Fruit fly (Drosophila melanogaster) whole organism, pupa: ENCODE results near the gene Tdg.

Experiments
- CG10348 ChIP-seq: fragments of 200-800 bp; sonication (Bioruptor generic); IDR thresholded peaks from 2 replicates; pipeline ENCODE4 v1.3.6; 2022; ENCODE audit warnings: missing biosample characterization, missing genetic modification characterization
- CG12605 ChIP-seq: fragments of 200-800 bp; sonication (Bioruptor generic); IDR thresholded peaks from 2 replicates; pipeline ENCODE4 v1.3.6; 2022; ENCODE audit warnings: missing biosample characterization, missing genetic modification characterization
- CG13204 ChIP-seq: fragments of 200-800 bp; sonication (Bioruptor generic); optimal IDR thresholded peaks from 2 replicates; lab custom pipeline; 2018; ENCODE audit warnings: missing biosample characterization, mild to moderate bottlenecking, missing genetic modification characterization, moderate library complexity
- CG14655 ChIP-seq: fragments of 200-800 bp; sonication (Bioruptor generic); optimal IDR thresholded peaks from 3 replicates; lab custom pipeline; 2017; ENCODE audit warnings: mild to moderate bottlenecking, missing biosample characterization, missing genetic modification reagents, missing genetic modification characterization
- CG15710 ChIP-seq: fragments of 200-800 bp; sonication (Bioruptor generic); optimal IDR thresholded peaks from 2 replicates; lab custom pipeline; 2018; ENCODE audit warnings: missing biosample characterization, mild to moderate bottlenecking, missing genetic modification characterization, moderate library complexity
- CG32121 ChIP-seq: fragments of 200-800 bp; sonication (Bioruptor generic); IDR thresholded peaks from 2 replicates; pipeline ENCODE4 v1.3.6; 2022; ENCODE audit warnings: missing biosample characterization, missing genetic modification characterization
- CG34367 ChIP-seq: fragments of 200-800 bp; sonication (Bioruptor generic); optimal IDR thresholded peaks from 2 replicates; lab custom pipeline; 2018; ENCODE audit warnings: missing biosample characterization, mild to moderate bottlenecking, missing genetic modification characterization
- CG4496 ChIP-seq: fragments of 200-800 bp; sonication (Bioruptor generic); IDR thresholded peaks from 3 replicates; pipeline ENCODE4 v1.3.6; 2022; ENCODE audit warnings: missing biosample characterization, missing genetic modification characterization
- CG8159 ChIP-seq: fragments of 200-800 bp; sonication (Bioruptor generic); optimal IDR thresholded peaks from 3 replicates; lab custom pipeline; 2018; ENCODE audit warnings: missing biosample characterization, mild to moderate bottlenecking, missing genetic modification characterization, moderate library complexity
- CG8301 ChIP-seq: fragments of 200-800 bp; sonication (Bioruptor generic); optimal IDR thresholded peaks from 2 replicates; lab custom pipeline; 2018; ENCODE audit warnings: missing biosample characterization, mild to moderate bottlenecking, missing genetic modification characterization
- CG9948 ChIP-seq: fragments of 200-800 bp; sonication (Bioruptor generic); optimal IDR thresholded peaks from 2 replicates; lab custom pipeline; 2018; ENCODE audit warnings: missing biosample characterization, mild to moderate bottlenecking, missing genetic modification characterization, moderate library complexity
- D1 ChIP-seq: fragments of 200-800 bp; sonication (Bioruptor generic); optimal IDR thresholded peaks from 2 replicates; lab custom pipeline; 2018; ENCODE audit warnings: missing biosample characterization, mild to moderate bottlenecking, missing genetic modification characterization, moderate library complexity
- EcR ChIP-seq: fragments of 200-800 bp; sonication (Bioruptor generic); optimal IDR thresholded peaks from 3 replicates; lab custom pipeline; 2019; ENCODE audit warnings: missing biosample characterization, missing genetic modification characterization, mild to moderate bottlenecking, moderate library complexity, missing genetic modification reagents
- Ets98B ChIP-seq: fragments of 200-800 bp; sonication (Bioruptor generic); IDR thresholded peaks from 2 replicates; pipeline ENCODE4 v1.3.6; 2022; ENCODE audit warnings: missing biosample characterization, missing genetic modification characterization
- Pif1A ChIP-seq: fragments of 200-800 bp; sonication (Bioruptor generic); optimal IDR thresholded peaks from 3 replicates; lab custom pipeline; 2016; ENCODE audit warnings: missing biosample characterization, missing genetic modification characterization
- Pif1B ChIP-seq: fragments of 200-800 bp; sonication (Bioruptor generic); optimal IDR thresholded peaks from 3 replicates; lab custom pipeline; 2016; ENCODE audit warnings: missing biosample characterization, missing genetic modification characterization
- Snoo ChIP-seq: fragments of 200-800 bp; sonication (Bioruptor generic); optimal IDR thresholded peaks from 3 replicates; lab custom pipeline; 2017; ENCODE audit warnings: missing biosample characterization, mild to moderate bottlenecking, missing genetic modification characterization, inconsistent platforms
- fd96Ca ChIP-seq: fragments of 200-800 bp; sonication (Bioruptor generic); IDR thresholded peaks from 3 replicates; pipeline ENCODE4 v1.3.6; 2022; ENCODE audit warnings: missing biosample characterization, missing genetic modification characterization
- gl ChIP-seq: fragments of 200-800 bp; sonication (Bioruptor generic); optimal IDR thresholded peaks from 2 replicates; lab custom pipeline; 2018; ENCODE audit warnings: missing biosample characterization, mild to moderate bottlenecking, missing genetic modification characterization
- rn ChIP-seq: fragments of 200-800 bp; sonication (Bioruptor generic); IDR thresholded peaks from 2 replicates; pipeline ENCODE4 v1.3.6; 2022; ENCODE audit warnings: missing biosample characterization, missing genetic modification characterization

Gene Tdg

DNA sequence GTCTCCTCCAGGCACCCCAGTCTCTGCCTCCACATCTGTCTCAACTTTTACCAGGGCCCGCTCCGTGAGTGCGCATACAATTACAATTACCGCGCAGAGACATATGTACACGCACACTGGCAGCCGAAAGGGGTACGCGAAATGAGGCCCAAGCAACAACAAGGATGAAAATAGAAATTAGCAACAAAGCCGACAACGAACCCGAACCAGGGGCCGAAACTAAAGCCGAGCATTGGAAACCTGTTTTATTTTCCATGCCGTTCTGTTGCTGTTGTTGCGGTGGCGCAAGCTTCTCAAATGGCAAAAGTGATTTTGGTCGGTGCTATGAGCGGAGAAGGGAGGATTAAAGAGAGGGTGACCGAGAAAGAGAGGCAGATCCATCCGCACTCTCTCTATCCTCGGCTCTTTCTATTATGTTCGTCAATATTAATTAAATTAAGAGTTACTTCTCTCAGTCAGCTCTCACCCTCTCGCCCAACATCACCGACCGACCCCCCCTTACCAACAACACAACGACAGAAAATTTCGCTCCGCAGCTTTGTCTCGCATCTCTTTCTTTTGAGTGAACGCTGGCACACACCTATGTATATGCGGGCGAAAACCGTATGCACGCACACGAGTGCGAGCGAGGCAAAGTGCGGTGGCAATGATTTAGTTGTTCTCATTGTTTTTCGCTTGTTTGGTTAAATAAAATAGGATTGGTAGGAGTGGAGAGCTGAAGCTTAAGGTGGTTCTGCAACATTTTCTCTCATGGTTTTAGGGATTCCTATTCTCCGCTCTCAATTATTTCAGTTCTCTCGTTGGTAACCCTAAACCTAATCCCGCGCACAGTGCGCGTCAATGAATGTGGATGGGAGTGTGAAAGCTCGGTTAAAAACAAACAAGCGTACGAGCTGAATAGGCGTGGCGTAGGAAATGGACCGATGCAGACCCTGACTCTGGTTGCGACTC lies 50.1 kb downstream of the Tdg start:
- peak; percentile 14 for TF ChIP-seq CG13204 (GFP tag; lab: Kevin White, UChicago)
- TF ChIP-seq D1 (tag; lab: Kevin White, UChicago), result no peak
- TF ChIP-seq EcR (GFP tag; lab: Kevin White, UChicago), result peak; percentile 31

DNA sequence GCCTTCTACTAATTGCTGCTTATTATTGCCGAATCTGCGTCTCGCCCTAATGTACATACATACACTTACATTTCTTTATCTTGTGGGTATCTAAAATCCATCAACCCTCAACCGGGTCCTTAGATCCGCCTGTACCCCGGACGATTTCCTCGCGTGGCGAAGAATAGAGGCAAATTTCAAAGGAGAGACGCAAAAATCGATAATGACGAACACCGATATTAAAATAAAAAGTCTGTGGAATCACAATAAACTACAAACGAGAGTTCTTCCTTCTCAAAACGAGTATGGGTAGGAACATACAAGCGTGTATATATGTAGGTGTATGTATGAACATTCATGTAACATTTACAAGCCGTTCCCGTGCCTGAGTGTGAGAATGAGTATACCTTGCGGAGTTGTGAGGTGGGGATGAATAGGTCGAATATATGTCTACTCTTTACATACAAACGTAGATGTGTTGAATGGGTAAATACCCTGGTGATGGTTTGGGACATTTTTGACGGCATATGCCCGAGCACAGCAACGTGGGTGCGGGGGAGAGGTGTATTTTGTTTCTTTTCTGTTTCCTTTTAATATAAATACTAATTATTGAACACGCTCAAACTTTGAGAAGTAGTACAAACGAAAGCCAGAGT lies 51.6 kb downstream of the Tdg start:
- TF ChIP-seq rn (no peak), Pif1B (no peak), CG32121 (no peak), CG34367 (tag; lab: Kevin White, UChicago) (no peak), Snoo (tag; lab: Kevin White, UChicago) (no peak), CG8301 (tag; lab: Kevin White, UChicago) (no peak), CG10348 (GFP tag; lab: Robert Waterston, UW) (no peak), CG12605 (GFP tag; lab: Robert Waterston, UW) (no peak), Ets98B (GFP tag; lab: Robert Waterston, UW) (no peak)

DNA sequence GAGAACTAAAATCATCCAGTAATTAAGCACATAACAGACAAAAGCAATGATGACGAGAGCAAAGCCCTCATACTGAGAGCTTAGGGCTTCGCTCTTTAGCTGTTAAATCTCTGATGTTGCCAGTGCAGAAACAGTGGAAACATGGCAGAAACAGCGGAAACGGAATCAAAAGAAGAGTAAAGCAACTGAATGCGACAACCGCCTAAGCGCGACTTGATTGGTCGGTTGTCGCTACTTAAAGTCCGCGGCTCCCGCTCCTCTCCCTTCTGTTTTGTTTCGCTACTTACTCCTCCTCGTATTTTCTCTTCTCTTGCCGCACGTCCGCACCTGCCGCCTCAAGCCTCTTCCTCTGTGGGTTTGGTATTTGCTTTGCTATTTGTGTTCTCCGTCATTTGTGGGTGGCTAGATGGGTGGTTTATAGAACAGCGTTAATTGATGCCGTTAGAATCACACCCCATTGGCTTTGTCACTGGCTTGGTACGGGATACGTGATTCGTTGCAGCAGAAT lies 52.5 kb downstream of the Tdg start:
- TF ChIP-seq Pif1A (GFP tag; lab: Kevin White, UChicago) (no peak), EcR (GFP tag; lab: Kevin White, UChicago) (peak; percentile 49), CG13204 (GFP tag; lab: Kevin White, UChicago) (peak; percentile 24)

DNA sequence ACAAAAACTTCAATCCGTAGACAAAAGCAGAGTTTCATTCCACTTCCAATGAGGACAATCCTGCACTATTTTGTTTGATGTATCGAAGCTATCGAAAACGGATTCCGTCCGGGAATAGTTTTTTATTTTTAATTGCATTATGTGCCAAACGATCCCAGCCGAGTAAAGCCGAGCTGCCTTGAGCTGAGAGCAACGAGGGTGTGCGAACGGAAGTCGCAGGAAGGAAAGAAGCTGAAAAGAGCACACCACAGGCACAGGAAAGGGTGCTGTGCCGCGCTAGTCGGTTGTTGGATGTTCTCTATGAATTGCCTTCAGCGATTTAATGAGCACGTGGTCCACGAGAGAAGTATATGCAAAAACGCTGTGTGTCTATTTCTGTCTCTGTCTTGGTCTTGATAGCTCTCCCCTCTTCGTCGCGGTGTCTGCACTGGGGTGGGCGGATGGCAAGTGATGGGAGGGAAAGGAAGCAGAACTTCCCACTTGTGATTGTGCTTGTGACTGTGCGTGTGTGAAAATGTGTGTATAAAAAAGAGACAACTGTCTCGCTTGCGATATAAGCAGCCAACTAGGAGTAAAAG lies 55.1 kb downstream of the Tdg start:
- TF ChIP-seq CG4496 (GFP tag; lab: Robert Waterston, UW) (peak; percentile 56; the same call in 2 of the 3 replicates), EcR (GFP tag; lab: Kevin White, UChicago) (peak; percentile 16), CG13204 (GFP tag; lab: Kevin White, UChicago) (no peak)
- TF ChIP-seq, all 21 proteins: peak for 2

DNA sequence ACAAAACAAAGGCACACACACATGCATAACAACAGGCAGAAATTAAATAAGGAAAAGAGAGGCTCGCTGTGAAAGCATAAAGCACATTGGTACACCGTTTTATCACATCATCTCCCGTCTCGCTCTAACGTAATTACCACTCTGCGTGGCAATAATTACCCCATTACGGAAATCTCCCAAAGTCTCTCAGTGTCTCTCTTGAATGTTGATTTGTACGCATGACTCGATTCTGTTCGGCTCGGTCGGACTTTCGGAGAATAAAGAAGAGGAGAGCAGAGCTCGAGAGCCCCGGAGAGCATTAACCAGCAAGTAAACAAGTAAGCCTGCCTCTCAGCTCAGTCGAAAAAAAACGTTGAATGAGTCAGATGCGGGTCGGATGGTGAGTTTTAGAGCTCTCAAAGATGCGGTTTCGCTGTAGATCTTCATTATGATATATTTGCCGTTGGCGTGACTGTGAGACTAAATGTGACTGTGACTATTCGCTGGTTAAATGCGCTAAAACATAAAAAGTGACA lies 56.1 kb downstream of the Tdg start, which contains the start of gene zfh2:
TSS of gene zfh2 (plus strand) at position 332 of the 515 bp plus-strand sequence.
- TF ChIP-seq CG10348 (GFP tag; lab: Robert Waterston, UW), result no peak
- no peak for TF ChIP-seq CG9948
- TF ChIP-seq CG4496 (GFP tag; lab: Robert Waterston, UW), result no peak
- TF ChIP-seq CG34367 (tag; lab: Kevin White, UChicago), result no peak
- peak; percentile 77 for TF ChIP-seq EcR (GFP tag; lab: Kevin White, UChicago)
- TF ChIP-seq CG32121, result peak; percentile 18; the same call in 1 of the 2 replicates
- TF ChIP-seq CG13204 (GFP tag; lab: Kevin White, UChicago), result no peak
- peak; percentile 27 for TF ChIP-seq Pif1A (GFP tag; lab: Kevin White, UChicago)
- peak; percentile 35 for TF ChIP-seq Pif1B
- no peak for TF ChIP-seq fd96Ca (GFP tag; lab: Robert Waterston, UW)
- TF ChIP-seq Ets98B (GFP tag; lab: Robert Waterston, UW), result no peak
- peak; percentile 39 for TF ChIP-seq gl (tag; lab: Kevin White, UChicago)
- TF ChIP-seq, all 21 proteins: peak for 5

DNA sequence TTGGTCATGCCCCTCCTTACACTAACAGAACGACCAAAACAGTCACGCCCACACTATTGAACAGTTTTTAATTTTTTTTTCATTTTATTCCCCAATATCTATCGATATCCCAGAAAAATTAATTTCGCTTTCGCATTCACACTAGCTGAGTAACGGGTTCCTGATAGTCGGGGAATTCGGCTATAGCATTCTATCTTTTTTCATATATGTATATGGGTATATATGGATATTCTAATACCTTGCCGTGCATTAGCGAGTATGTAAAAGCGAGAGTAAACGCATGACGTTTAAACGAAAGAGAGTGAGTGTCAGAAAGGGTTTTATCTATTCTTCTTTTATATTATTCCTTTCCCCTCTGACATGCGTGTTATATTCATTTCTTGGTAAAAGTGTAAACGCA lies 58.6 kb downstream of the Tdg start:
- TF ChIP-seq D1 (tag; lab: Kevin White, UChicago), result no peak
- no peak for TF ChIP-seq gl (tag; lab: Kevin White, UChicago)
- no peak for TF ChIP-seq CG8301 (tag; lab: Kevin White, UChicago)
- TF ChIP-seq Pif1A (GFP tag; lab: Kevin White, UChicago), result no peak
- no peak for TF ChIP-seq CG9948
- no peak for TF ChIP-seq CG4496 (GFP tag; lab: Robert Waterston, UW)

DNA sequence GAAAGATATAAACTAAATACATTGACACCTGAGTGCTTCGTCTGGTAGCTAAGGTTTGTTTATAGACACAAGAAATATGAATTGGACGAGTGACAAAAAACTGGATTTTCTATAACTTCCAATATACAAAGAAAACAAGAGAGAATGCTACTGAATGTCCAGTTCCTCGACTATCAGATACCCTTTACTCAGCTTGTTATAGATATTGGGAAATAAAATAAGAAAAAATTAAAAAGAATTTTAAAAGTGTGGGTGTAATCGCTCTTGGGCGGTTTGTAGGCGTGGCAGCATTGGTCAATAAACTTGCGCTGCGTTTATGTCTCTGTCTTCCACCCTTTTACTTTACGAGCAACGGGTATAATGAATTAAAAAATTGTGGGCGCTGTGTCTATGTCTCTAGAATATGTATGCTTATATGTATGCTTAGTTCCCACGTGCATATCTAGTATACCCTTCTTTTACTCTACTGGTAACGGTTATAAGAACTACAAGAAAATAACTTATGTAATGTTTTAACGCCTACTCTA lies 59.3 kb downstream of the Tdg start:
- TF ChIP-seq CG4496 (GFP tag; lab: Robert Waterston, UW), result no peak
- no peak for TF ChIP-seq Snoo (tag; lab: Kevin White, UChicago)
- TF ChIP-seq Pif1A (GFP tag; lab: Kevin White, UChicago), result no peak
- no peak for TF ChIP-seq CG9948
- no peak for TF ChIP-seq rn
- TF ChIP-seq D1 (tag; lab: Kevin White, UChicago), result no peak
- no peak for TF ChIP-seq CG15710 (tag; lab: Kevin White, UChicago)
- no peak for TF ChIP-seq Ets98B (GFP tag; lab: Robert Waterston, UW)
- TF ChIP-seq CG12605 (GFP tag; lab: Robert Waterston, UW), result no peak
- TF ChIP-seq Pif1B, result no peak
- no peak for TF ChIP-seq CG32121
- TF ChIP-seq EcR (GFP tag; lab: Kevin White, UChicago), result no peak
- TF ChIP-seq gl (tag; lab: Kevin White, UChicago), result no peak
- TF ChIP-seq CG8159 (tag; lab: Kevin White, UChicago), result no peak
- no peak for TF ChIP-seq CG13204 (GFP tag; lab: Kevin White, UChicago)
- no peak for TF ChIP-seq CG8301 (tag; lab: Kevin White, UChicago)
- TF ChIP-seq CG34367 (tag; lab: Kevin White, UChicago), result no peak
- no peak for TF ChIP-seq CG14655
- no peak for TF ChIP-seq fd96Ca (GFP tag; lab: Robert Waterston, UW)
